Fruit fly (Drosophila melanogaster): ENCODE results near the gene btl.

DNA sequence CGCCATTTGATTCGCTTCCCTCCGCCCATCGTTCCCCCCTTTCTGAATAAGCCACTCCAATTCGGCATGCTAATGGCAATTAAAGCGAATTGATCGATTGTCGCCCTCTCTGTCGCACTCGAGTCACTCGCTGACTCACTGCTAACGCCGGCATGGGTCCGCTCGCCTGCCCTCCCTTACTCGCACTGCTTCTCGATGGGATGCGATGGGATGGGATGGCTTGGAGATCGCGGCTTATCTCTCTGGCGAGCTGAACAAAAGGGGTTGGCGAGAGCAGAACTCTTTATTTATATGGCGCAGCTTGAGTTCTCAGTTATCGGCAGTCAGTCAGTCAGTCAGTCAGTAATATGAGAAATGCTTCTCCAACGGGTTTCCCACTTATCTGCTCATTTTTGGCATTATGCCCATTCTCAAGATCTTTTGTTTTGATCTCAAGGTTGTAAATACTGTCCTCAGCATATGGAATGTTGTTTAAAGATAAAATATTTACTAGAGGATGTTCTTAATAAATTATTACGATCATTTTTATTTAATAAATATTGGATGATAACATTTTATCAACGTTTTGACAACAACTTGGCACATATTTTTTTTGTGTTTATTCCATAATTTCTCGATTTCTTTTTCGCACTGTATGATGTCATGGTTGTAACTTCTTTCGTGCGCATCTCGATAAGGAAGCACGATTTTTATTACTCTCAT is 19.6 kb upstream of the btl start:
- no peak for TF ChIP-seq h (optimal IDR thresholded peaks at IDR 0.05)
- TF ChIP-seq psq (optimal IDR thresholded peaks at IDR 0.05), result no peak
- TF ChIP-seq ttk (optimal IDR thresholded peaks at IDR 0.05), result no peak
- no peak for TF ChIP-seq insv (optimal IDR thresholded peaks at IDR 0.05)
